Worm (Caenorhabditis elegans) whole organism, mixed stage, embryonic: ENCODE measurements around the gene F36D3.5.

ENCODE experiments used
- ceh-43 ChIP-seq: fragments of 200-800 bp; sonication (Bioruptor generic); optimal IDR thresholded peaks from 2 replicates; lab custom pipeline; 2018; ENCODE audit warnings: mild to moderate bottlenecking, missing genetic modification characterization, moderate library complexity, missing compliant biosample characterization
- drap-1 ChIP-seq: fragments of 200-800 bp; sonication (Bioruptor generic); optimal IDR thresholded peaks from 3 replicates; lab custom pipeline; 2018; ENCODE audit warnings: mild to moderate bottlenecking, missing genetic modification characterization, missing compliant biosample characterization
- elt-1 ChIP-seq: sonication (generic microtip); optimal IDR thresholded peaks from 2 replicates; lab custom pipeline; 2017; ENCODE audit warnings: missing genetic modification characterization, mild to moderate bottlenecking, missing compliant biosample characterization, antibody characterized with exemption, moderate library complexity, borderline replicate concordance; ENCODE audit not compliant: insufficient read depth
- elt-3 ChIP-seq: fragments of 150-350 bp; optimal IDR thresholded peaks from 2 replicates; lab custom pipeline; 2014; ENCODE audit warnings: missing biosample characterization, missing genetic modification characterization
- lin-13 ChIP-seq: fragments of 150-350 bp; optimal IDR thresholded peaks from 2 replicates; lab custom pipeline; 2014; ENCODE audit warnings: missing biosample characterization, missing genetic modification characterization
- lin-32 ChIP-seq: fragments of 200-800 bp; sonication (Bioruptor generic); optimal IDR thresholded peaks from 2 replicates; lab custom pipeline; 2018; ENCODE audit warnings: mild to moderate bottlenecking, missing genetic modification characterization, missing compliant biosample characterization
- nhr-12 ChIP-seq: fragments of 150-350 bp; optimal IDR thresholded peaks from 2 replicates; lab custom pipeline; 2014; ENCODE audit warnings: missing biosample characterization, missing genetic modification characterization
- nhr-237 ChIP-seq: fragments of 150-350 bp; optimal IDR thresholded peaks from 2 replicates; lab custom pipeline; 2014; ENCODE audit warnings: missing biosample characterization, missing genetic modification characterization
- snpc-4 ChIP-seq: fragments of 150-350 bp; optimal IDR thresholded peaks from 2 replicates; lab custom pipeline; 2014; ENCODE audit warnings: missing biosample characterization, missing genetic modification characterization
- unc-39 ChIP-seq: fragments of 150-350 bp; optimal IDR thresholded peaks from 2 replicates; lab custom pipeline; 2014; ENCODE audit warnings: missing biosample characterization, missing genetic modification characterization
- unc-62 ChIP-seq: fragments of 150-350 bp; optimal IDR thresholded peaks from 2 replicates; lab custom pipeline; 2014; ENCODE audit warnings: missing biosample characterization, missing genetic modification reagents, missing genetic modification characterization

DNA sequence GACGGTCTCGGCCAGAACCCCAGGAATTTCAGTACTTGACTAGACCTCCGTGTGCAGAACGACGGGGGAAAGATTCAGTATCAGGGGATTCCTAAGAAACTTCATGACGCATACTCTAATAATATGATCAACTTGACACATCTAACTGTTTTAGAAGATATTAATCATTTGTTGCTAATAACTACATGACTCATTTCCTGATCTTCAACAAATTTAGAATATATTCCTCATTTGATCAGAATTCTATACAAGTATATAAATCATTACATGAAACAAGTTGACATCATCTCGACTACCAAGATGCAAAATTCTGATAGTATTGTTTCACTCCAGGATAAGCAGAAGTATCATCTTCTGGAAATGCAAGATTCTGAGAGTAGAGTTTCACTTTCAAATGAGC, 20.1 kb upstream of the F36D3.5 start, which contains the start of gene Y32B12B.8:
- TF ChIP-seq unc-62 (GFP tag; lab: Kevin White, UChicago) (no peak), elt-3 (tag; lab: Kevin White, UChicago) (no peak), nhr-12 (no peak), lin-13 (tag; lab: Kevin White, UChicago) (no peak), unc-39 (no peak), elt-1 (tag; lab: Kevin White, UChicago) (no peak), drap-1 (GFP tag; lab: Kevin White, UChicago) (no peak), lin-32 (no peak), snpc-4 (tag; lab: Kevin White, UChicago) (no peak), ceh-43 (GFP tag; lab: Kevin White, UChicago) (no peak), nhr-237 (tag; lab: Kevin White, UChicago) (no peak)
